Fruit fly (Drosophila melanogaster) whole organism: Measurements from ENCODE around the gene miple2.

Source experiments
- CG8478 ChIP-seq: fragments of >200 bp; optimal IDR thresholded peaks from 2 replicates; lab custom pipeline; 2018; ENCODE audit warnings: inconsistent platforms
- EcR ChIP-seq, 2 experiments: fragments of >200 bp; optimal IDR thresholded peaks; 2 replicates each; lab custom pipeline; 2017; ENCODE audit warnings: missing biosample characterization in 2 of 2, missing genetic modification characterization in 2 of 2, missing genetic modification reagents in 2 of 2
- psq ChIP-seq: fragments of >200 bp; optimal IDR thresholded peaks from 2 replicates; lab custom pipeline; 2017
- usp ChIP-seq: fragments of >200 bp; optimal IDR thresholded peaks from 2 replicates; lab custom pipeline; 2017; ENCODE audit warnings: missing biosample characterization, missing genetic modification characterization, mixed read lengths

DNA sequence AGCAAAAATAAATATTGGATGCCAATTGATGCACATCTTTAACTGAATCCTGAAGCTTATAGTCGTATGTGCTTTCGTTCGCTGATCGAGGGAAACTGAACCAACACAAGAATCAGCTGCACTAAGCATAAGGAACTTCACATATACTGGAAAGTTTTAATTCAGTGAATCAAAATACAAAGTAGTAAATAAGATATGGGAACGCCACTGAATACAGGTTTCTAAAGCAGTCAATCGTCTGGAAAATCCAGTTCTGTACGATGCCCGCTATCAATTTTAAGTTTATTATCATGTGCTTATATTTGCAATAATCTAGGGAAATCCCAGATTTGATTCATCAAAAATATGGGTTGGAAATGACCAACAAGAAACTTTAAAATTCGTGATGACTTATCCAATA, 38.7 kb upstream of the miple2 start, which contains the start of gene CG34454:
- TF ChIP-seq CG8478 (lab: Kevin White, UChicago) (no peak), psq (no peak), usp (GFP tag; lab: Kevin White, UChicago) (no peak), EcR (GFP tag; optimal IDR thresholded peaks at IDR 0.05; lab: Kevin White, UChicago) (no peak)
